Fruit fly (Drosophila melanogaster) whole organism, prepupa: ENCODE results near the gene CG14840.

Experiments used
- CG10631 ChIP-seq: fragments of 200-800 bp; sonication (Bioruptor generic); optimal IDR thresholded peaks from 2 replicates; lab custom pipeline; 2016; ENCODE audit warnings: missing biosample characterization, missing genetic modification characterization
- CG10669 ChIP-seq: fragments of 200-800 bp; sonication (Bioruptor generic); optimal IDR thresholded peaks from 3 replicates; lab custom pipeline; 2018; ENCODE audit warnings: missing biosample characterization, mild to moderate bottlenecking, missing genetic modification characterization, moderate library complexity
- CG11294 ChIP-seq: fragments of 200-800 bp; sonication (Bioruptor generic); IDR thresholded peaks from 2 replicates; pipeline ENCODE4 v1.3.6; 2022; ENCODE audit warnings: missing biosample characterization, missing genetic modification characterization
- CG1621 ChIP-seq: fragments of 200-800 bp; sonication (Bioruptor generic); optimal IDR thresholded peaks from 3 replicates; lab custom pipeline; 2018; ENCODE audit warnings: missing biosample characterization, mild to moderate bottlenecking, missing genetic modification characterization
- CG16779 ChIP-seq: fragments of 200-800 bp; sonication (Bioruptor generic); optimal IDR thresholded peaks from 3 replicates; lab custom pipeline; 2017; ENCODE audit warnings: missing biosample characterization, mild to moderate bottlenecking, missing genetic modification characterization
- CG3032 ChIP-seq: fragments of 200-800 bp; optimal IDR thresholded peaks from 2 replicates; lab custom pipeline; 2019; ENCODE audit warnings: missing biosample characterization, mild to moderate bottlenecking, missing genetic modification characterization, moderate library complexity
- CG31627 ChIP-seq: fragments of 200-800 bp; sonication (Bioruptor generic); optimal IDR thresholded peaks from 3 replicates; lab custom pipeline; 2016; ENCODE audit warnings: missing biosample characterization, missing genetic modification characterization
- CG32006 ChIP-seq: fragments of 200-800 bp; sonication (Bioruptor generic); optimal IDR thresholded peaks from 3 replicates; lab custom pipeline; 2017; ENCODE audit warnings: missing biosample characterization, mild to moderate bottlenecking, missing genetic modification characterization
- CG3919 ChIP-seq: fragments of 200-800 bp; sonication (Bioruptor generic); optimal IDR thresholded peaks from 3 replicates; lab custom pipeline; 2016; ENCODE audit warnings: missing biosample characterization, missing genetic modification characterization
- CG4318 ChIP-seq: fragments of 200-800 bp; sonication (Bioruptor generic); optimal IDR thresholded peaks from 3 replicates; lab custom pipeline; 2017; ENCODE audit warnings: missing biosample characterization, mild to moderate bottlenecking, missing genetic modification characterization
- CG6276 ChIP-seq: fragments of 200-800 bp; sonication (Bioruptor generic); optimal IDR thresholded peaks from 2 replicates; lab custom pipeline; 2017; ENCODE audit warnings: missing biosample characterization, mild to moderate bottlenecking, missing genetic modification characterization
- CG6792 ChIP-seq: fragments of 200-800 bp; sonication (Bioruptor generic); optimal IDR thresholded peaks from 3 replicates; lab custom pipeline; 2016; ENCODE audit warnings: missing biosample characterization, missing genetic modification characterization
- CG6808 ChIP-seq: fragments of 200-800 bp; sonication (Bioruptor generic); optimal IDR thresholded peaks from 3 replicates; lab custom pipeline; 2017; ENCODE audit warnings: missing biosample characterization, missing genetic modification characterization, mild to moderate bottlenecking, moderate library complexity, missing genetic modification reagents
- CG6854 ChIP-seq: fragments of 200-800 bp; sonication (Bioruptor generic); optimal IDR thresholded peaks from 2 replicates; lab custom pipeline; 2017; ENCODE audit warnings: missing biosample characterization, mild to moderate bottlenecking, missing genetic modification characterization
- CG7368 ChIP-seq: fragments of 200-800 bp; sonication (Bioruptor generic); optimal IDR thresholded peaks from 3 replicates; lab custom pipeline; 2016; ENCODE audit warnings: missing biosample characterization, missing genetic modification characterization
- CG8119 ChIP-seq: fragments of 200-800 bp; sonication (Bioruptor generic); IDR thresholded peaks from 3 replicates; pipeline ENCODE4 v1.3.6; 2022; ENCODE audit warnings: missing biosample characterization, missing genetic modification characterization
- CG8319 ChIP-seq: fragments of 200-800 bp; sonication (Bioruptor generic); optimal IDR thresholded peaks from 3 replicates; lab custom pipeline; 2016; ENCODE audit warnings: missing biosample characterization, missing genetic modification characterization
- CG9139 ChIP-seq: fragments of 200-800 bp; sonication (Bioruptor generic); optimal IDR thresholded peaks from 3 replicates; lab custom pipeline; 2017; ENCODE audit warnings: missing biosample characterization, mild to moderate bottlenecking, missing genetic modification characterization
- Eip75B ChIP-seq: fragments of 200-800 bp; sonication (Bioruptor generic); optimal IDR thresholded peaks from 3 replicates; lab custom pipeline; 2016; ENCODE audit warnings: missing biosample characterization, missing genetic modification characterization
- Eip78C ChIP-seq: fragments of 200-800 bp; sonication (Bioruptor generic); peaks from one replicate; lab custom pipeline; 2016; ENCODE audit warnings: missing biosample characterization, missing genetic modification characterization
- Eip93F ChIP-seq: fragments of 200-800 bp; sonication (Bioruptor generic); optimal IDR thresholded peaks from 2 replicates; lab custom pipeline; 2016; ENCODE audit warnings: missing biosample characterization, mild to moderate bottlenecking, missing genetic modification characterization
- Ets96B ChIP-seq: fragments of 200-800 bp; optimal IDR thresholded peaks from 2 replicates; lab custom pipeline; 2019; ENCODE audit warnings: missing biosample characterization, mild to moderate bottlenecking, missing genetic modification characterization, moderate library complexity
- Gug ChIP-seq: fragments of 200-800 bp; sonication (Bioruptor generic); IDR thresholded peaks from 2 replicates; pipeline ENCODE4 v1.3.6; 2022; ENCODE audit warnings: missing biosample characterization, missing genetic modification characterization
- Hr38 ChIP-seq: sonication (Bioruptor generic); optimal IDR thresholded peaks from 2 replicates; lab custom pipeline; 2016; ENCODE audit warnings: missing biosample characterization, missing genetic modification characterization
- Hr39 ChIP-seq: fragments of 200-800 bp; sonication (Bioruptor generic); optimal IDR thresholded peaks from 2 replicates; lab custom pipeline; 2016; ENCODE audit warnings: missing biosample characterization, missing genetic modification characterization
- Lpt ChIP-seq: fragments of 200-800 bp; sonication (Bioruptor generic); optimal IDR thresholded peaks from 3 replicates; lab custom pipeline; 2016; ENCODE audit warnings: missing biosample characterization, missing genetic modification characterization
- OdsH ChIP-seq: fragments of 200-800 bp; sonication (Bioruptor generic); optimal IDR thresholded peaks from 3 replicates; lab custom pipeline; 2016; ENCODE audit warnings: missing biosample characterization, missing genetic modification characterization
- Smox ChIP-seq: fragments of 200-800 bp; sonication (Bioruptor generic); optimal IDR thresholded peaks from 3 replicates; lab custom pipeline; 2016; ENCODE audit warnings: missing biosample characterization, missing genetic modification characterization
- Sox14 ChIP-seq: fragments of 200-800 bp; sonication (Bioruptor generic); optimal IDR thresholded peaks from 3 replicates; lab custom pipeline; 2016; ENCODE audit warnings: missing biosample characterization, missing genetic modification characterization
- Sox15 ChIP-seq: fragments of 200-800 bp; sonication (Bioruptor generic); optimal IDR thresholded peaks from 3 replicates; lab custom pipeline; 2016; ENCODE audit warnings: missing biosample characterization, missing genetic modification characterization
- achi ChIP-seq: fragments of 200-800 bp; sonication (Bioruptor generic); optimal IDR thresholded peaks from 3 replicates; lab custom pipeline; 2016; ENCODE audit warnings: missing biosample characterization, missing genetic modification characterization
- acj6 ChIP-seq: fragments of 200-800 bp; sonication (Bioruptor generic); optimal IDR thresholded peaks from 3 replicates; lab custom pipeline; 2016; ENCODE audit warnings: missing biosample characterization, missing genetic modification characterization
- dac ChIP-seq: fragments of 200-800 bp; sonication (Bioruptor generic); optimal IDR thresholded peaks from 2 replicates; lab custom pipeline; 2017; ENCODE audit warnings: missing biosample characterization, mild to moderate bottlenecking, missing genetic modification characterization
- dsx ChIP-seq: fragments of 200-800 bp; optimal IDR thresholded peaks from 3 replicates; lab custom pipeline; 2019; ENCODE audit warnings: missing biosample characterization, mild to moderate bottlenecking, missing genetic modification characterization, moderate library complexity; ENCODE audit not compliant: poor library complexity, severe bottlenecking
- eg ChIP-seq: fragments of 200-800 bp; sonication (Bioruptor generic); IDR thresholded peaks from 3 replicates; pipeline ENCODE4 v1.3.6; 2022; ENCODE audit warnings: missing biosample characterization, missing genetic modification characterization
- esn ChIP-seq: fragments of 200-800 bp; sonication (Bioruptor generic); optimal IDR thresholded peaks from 2 replicates; lab custom pipeline; 2016; ENCODE audit warnings: missing biosample characterization, mild to moderate bottlenecking, missing genetic modification characterization, moderate library complexity
- fd59A ChIP-seq: fragments of 200-800 bp; sonication (Bioruptor generic); optimal IDR thresholded peaks from 2 replicates; lab custom pipeline; 2017; ENCODE audit warnings: missing biosample characterization, mild to moderate bottlenecking, missing genetic modification characterization, missing genetic modification reagents
- fd85E ChIP-seq: fragments of 200-800 bp; sonication (Bioruptor generic); optimal IDR thresholded peaks from 3 replicates; lab custom pipeline; 2016; ENCODE audit warnings: missing biosample characterization, missing genetic modification characterization
- fkh ChIP-seq: fragments of 200-800 bp; sonication (Bioruptor generic); optimal IDR thresholded peaks from 3 replicates; lab custom pipeline; 2017; ENCODE audit warnings: missing biosample characterization, mild to moderate bottlenecking, missing genetic modification characterization, moderate library complexity
- net ChIP-seq: fragments of 200-800 bp; sonication (Bioruptor generic); optimal IDR thresholded peaks from 3 replicates; lab custom pipeline; 2016; ENCODE audit warnings: missing biosample characterization, missing genetic modification characterization
- pdm3 ChIP-seq: fragments of 200-800 bp; sonication (Bioruptor generic); optimal IDR thresholded peaks from 3 replicates; lab custom pipeline; 2016; ENCODE audit warnings: missing biosample characterization, missing genetic modification characterization
- salr ChIP-seq, 2 experiments: fragments of 200-800 bp; sonication (Bioruptor generic); optimal IDR thresholded peaks; 3 replicates each; lab custom pipeline; 2016 to 2018; ENCODE audit warnings: missing biosample characterization in 2 of 2, missing genetic modification characterization in 2 of 2, mild to moderate bottlenecking in 1 of 2
- spab ChIP-seq: fragments of 200-800 bp; sonication (Bioruptor generic); optimal IDR thresholded peaks from 2 replicates; lab custom pipeline; 2017; ENCODE audit warnings: missing biosample characterization, mild to moderate bottlenecking, missing genetic modification characterization, missing genetic modification reagents
- ss ChIP-seq, 2 experiments: fragments of 200-800 bp; sonication (Bioruptor generic); optimal IDR thresholded peaks; 2 replicates in 1 of 2; 3 replicates in 1 of 2; lab custom pipeline; 2017 to 2018; ENCODE audit warnings: mild to moderate bottlenecking in 2 of 2, missing biosample characterization in 2 of 2, missing genetic modification characterization in 2 of 2, moderate library complexity in 1 of 2
- svp ChIP-seq: fragments of 200-800 bp; sonication (Bioruptor generic); peaks from one replicate; lab custom pipeline; 2016; ENCODE audit warnings: missing biosample characterization, missing genetic modification characterization
- topi ChIP-seq: fragments of 200-800 bp; sonication (Bioruptor generic); optimal IDR thresholded peaks from 3 replicates; lab custom pipeline; 2016; ENCODE audit warnings: missing biosample characterization, missing genetic modification characterization

CG14840 gene

DNA sequence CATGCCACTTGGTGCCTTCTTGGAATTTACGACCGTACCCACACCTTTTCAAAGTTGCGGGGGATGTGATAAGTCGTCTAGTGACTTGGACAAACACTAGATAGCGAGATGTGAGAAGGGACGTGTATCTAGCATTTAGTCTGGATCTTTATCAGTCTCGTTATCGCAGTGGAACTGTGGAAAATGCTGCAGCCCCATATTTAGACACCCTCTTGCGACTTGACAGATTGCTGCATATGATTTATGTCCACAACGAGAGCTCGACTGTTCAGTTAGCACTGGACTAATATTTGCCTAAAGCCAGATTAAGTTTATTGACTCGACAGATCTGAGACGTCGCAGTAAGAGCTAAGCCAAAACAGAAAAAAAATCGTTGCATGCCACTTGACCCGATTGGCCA is 38.9 kb upstream of the CG14840 start:
- TF ChIP-seq ss (GFP tag; optimal IDR thresholded peaks at IDR 0.05; lab: Kevin White, UChicago): peak in 1 of 2 experiments; percentile 6
- no peak for TF ChIP-seq pdm3 (GFP tag; lab: Kevin White, UChicago)
- TF ChIP-seq CG3919: no peak
- TF ChIP-seq dsx (GFP tag; lab: Kevin White, UChicago): no peak
- no peak for TF ChIP-seq Smox (GFP tag; lab: Kevin White, UChicago)
- TF ChIP-seq esn: no peak
- no peak for TF ChIP-seq CG32006 (GFP tag; lab: Kevin White, UChicago)
- TF ChIP-seq Hr38 (GFP tag; lab: Kevin White, UChicago): no peak
- no peak for TF ChIP-seq CG9139
- TF ChIP-seq fd85E (GFP tag; lab: Kevin White, UChicago): no peak
- TF ChIP-seq CG10631 (GFP tag; lab: Kevin White, UChicago): no peak
- peak; percentile 84 for TF ChIP-seq fkh (GFP tag; lab: Kevin White, UChicago)

DNA sequence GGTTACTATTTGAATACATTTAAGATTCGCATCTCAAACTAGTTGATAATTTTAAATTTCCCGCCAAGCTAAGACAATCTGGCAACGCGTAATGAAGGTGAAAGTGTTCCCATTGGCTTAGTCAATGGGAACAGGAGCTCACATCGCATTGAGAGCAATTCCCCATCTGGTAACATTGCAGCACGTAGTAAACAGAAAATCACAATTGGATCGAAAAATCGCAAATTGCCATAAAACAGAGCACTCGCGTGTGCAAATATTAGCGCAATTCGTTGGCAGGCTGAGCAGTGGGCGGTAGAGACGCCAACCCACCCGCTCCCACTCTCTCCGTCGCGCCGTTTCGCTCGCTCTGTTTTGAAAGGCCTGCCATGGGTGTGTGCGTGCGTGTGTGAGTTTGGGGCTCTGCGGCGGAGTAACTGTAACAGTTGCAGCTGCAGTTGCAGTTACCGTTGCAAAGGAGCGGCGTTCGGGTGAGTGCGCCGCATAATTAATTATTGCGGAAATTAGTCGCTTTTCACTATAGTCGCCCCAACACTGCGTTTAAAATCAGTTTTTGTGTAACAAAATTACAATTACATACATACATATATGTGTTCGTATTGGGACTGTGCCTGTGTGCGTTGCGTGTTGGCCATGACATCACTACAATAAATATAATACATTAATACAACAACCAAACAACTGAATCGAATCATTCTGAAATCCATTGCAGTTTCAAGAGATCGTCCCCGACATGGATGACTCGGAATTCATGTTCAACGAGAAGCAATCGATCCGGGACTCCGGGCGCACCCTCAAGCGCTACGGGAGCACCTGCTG is 37.3 kb upstream of the CG14840 start:
- no peak for TF ChIP-seq CG16779 (tag; lab: Kevin White, UChicago)
- no peak for TF ChIP-seq Lpt
- TF ChIP-seq esn: no peak
- no peak for TF ChIP-seq Eip75B (GFP tag; lab: Kevin White, UChicago)
- no peak for TF ChIP-seq dsx (GFP tag; lab: Kevin White, UChicago)
- TF ChIP-seq net (GFP tag; lab: Kevin White, UChicago): no peak
- no peak for TF ChIP-seq CG11294 (GFP tag; lab: Robert Waterston, UW)
- TF ChIP-seq fd59A (GFP tag; lab: Kevin White, UChicago): no peak
- 0 out of 3 replicates have a peak, but pooled peaks have one; percentile 33 for TF ChIP-seq eg (GFP tag; lab: Robert Waterston, UW)
- TF ChIP-seq Gug (GFP tag; lab: Robert Waterston, UW): no peak
- no peak for TF ChIP-seq spab
- no peak for TF ChIP-seq Hr39 (GFP tag; lab: Kevin White, UChicago)
- TF ChIP-seq CG10631 (GFP tag; lab: Kevin White, UChicago): no peak
- peak; percentile 2 for TF ChIP-seq CG6276
- no peak for TF ChIP-seq svp (GFP tag; lab: Kevin White, UChicago)
- peak in 1 of 2 experiments; percentile 21 for TF ChIP-seq ss (GFP tag; optimal IDR thresholded peaks at IDR 0.05; lab: Kevin White, UChicago)
- no peak for TF ChIP-seq fd85E (GFP tag; lab: Kevin White, UChicago)
- no peak for TF ChIP-seq achi
- TF ChIP-seq Sox14 (GFP tag; lab: Kevin White, UChicago): no peak
- TF ChIP-seq Hr38 (GFP tag; lab: Kevin White, UChicago): no peak
- no peak for TF ChIP-seq CG4318 (GFP tag; lab: Kevin White, UChicago)
- TF ChIP-seq Sox15: no peak
- no peak for TF ChIP-seq CG7368 (GFP tag; lab: Kevin White, UChicago)
- no peak for TF ChIP-seq acj6 (GFP tag; lab: Kevin White, UChicago)
- TF ChIP-seq Ets96B (tag; lab: Kevin White, UChicago): no peak
- no peak for TF ChIP-seq OdsH (GFP tag; lab: Kevin White, UChicago)
- no peak for TF ChIP-seq topi (GFP tag; lab: Kevin White, UChicago)
- no peak for TF ChIP-seq CG10669 (GFP tag; lab: Kevin White, UChicago)
- no peak for TF ChIP-seq CG8319
- no peak for TF ChIP-seq Smox (GFP tag; lab: Kevin White, UChicago)
- peak; percentile 74 for TF ChIP-seq Eip78C
- TF ChIP-seq CG9139: no peak
- peak; percentile 17 for TF ChIP-seq CG3919
- peak in 1 of 2 experiments; percentile 8 for TF ChIP-seq salr (GFP tag; optimal IDR thresholded peaks at IDR 0.05; lab: Kevin White, UChicago)
- no peak for TF ChIP-seq dac (GFP tag; lab: Kevin White, UChicago)
- TF ChIP-seq CG6808 (GFP tag; lab: Kevin White, UChicago): no peak
- no peak for TF ChIP-seq CG6792
- TF ChIP-seq CG32006 (GFP tag; lab: Kevin White, UChicago): no peak
- TF ChIP-seq CG8119 (GFP tag; lab: Robert Waterston, UW): peak; percentile 27; the same call in 1 of the 3 replicates
- TF ChIP-seq CG1621 (tag; lab: Kevin White, UChicago): no peak
- no peak for TF ChIP-seq Eip93F (GFP tag; lab: Kevin White, UChicago)
- TF ChIP-seq CG31627 (GFP tag; lab: Kevin White, UChicago): no peak
- peak; percentile 64 for TF ChIP-seq CG6854
- TF ChIP-seq CG3032 (tag; lab: Kevin White, UChicago): no peak
- no peak for TF ChIP-seq pdm3 (GFP tag; lab: Kevin White, UChicago)
